Worm (Caenorhabditis elegans): ENCODE data around the gene nish-1.

Gene nish-1

DNA sequence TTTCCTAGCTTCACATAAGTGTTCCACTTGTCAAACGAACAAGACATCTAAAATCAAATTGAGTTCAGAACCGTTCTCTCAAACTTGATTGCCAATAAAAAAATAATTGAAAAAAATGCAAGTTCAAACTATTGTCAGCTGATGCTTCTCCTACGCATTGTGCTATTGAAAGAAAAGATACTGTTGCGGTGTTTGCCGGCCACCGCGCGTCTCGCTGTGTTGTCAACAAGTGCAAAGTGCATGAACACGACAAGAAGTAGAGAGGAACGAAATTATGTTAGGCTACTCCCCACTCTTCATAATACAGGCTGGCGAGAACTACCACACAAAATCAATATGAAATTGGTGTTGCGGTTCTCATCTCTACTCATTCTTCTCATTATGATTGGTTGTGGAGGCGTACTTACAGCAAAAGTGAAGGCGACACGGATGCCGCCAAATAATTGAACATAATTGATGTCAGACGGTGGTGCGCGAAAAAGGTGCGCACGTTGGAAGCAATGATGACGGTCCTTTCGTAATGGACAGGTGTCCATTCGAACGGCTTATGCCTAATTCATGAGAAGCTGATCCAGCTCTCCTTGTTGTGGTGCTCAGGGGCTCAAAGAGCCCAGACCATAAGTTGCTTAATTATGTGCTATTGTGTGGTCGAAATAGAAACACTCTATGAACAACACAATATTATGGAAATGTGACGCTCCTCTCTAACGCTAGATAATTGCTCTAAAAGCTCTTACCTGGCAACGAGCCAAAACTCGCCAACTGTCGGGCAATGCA, 3.4 kb downstream of the nish-1 start:
- no peak for TF ChIP-seq dpl-1 (GFP tag; optimal IDR thresholded peaks at IDR 0.05)
- TF ChIP-seq sea-2 (GFP tag; IDR thresholded peaks at IDR 0.05) = no peak
- no peak for TF ChIP-seq somi-1 (GFP tag; optimal IDR thresholded peaks at IDR 0.05)
- no peak for TF ChIP-seq F23B12.7 (tag; optimal IDR thresholded peaks at IDR 0.05; ENCODE audit: insufficient read depth)
- no peak for TF ChIP-seq ceh-40 (GFP tag; IDR thresholded peaks at IDR 0.05)
- TF ChIP-seq let-526 (GFP tag; IDR thresholded peaks at IDR 0.05) = no peak
- no peak for TF ChIP-seq ztf-22 (GFP tag; optimal IDR thresholded peaks at IDR 0.05)
- no peak for TF ChIP-seq tbp1 (GFP tag; optimal IDR thresholded peaks at IDR 0.05)
- no peak for TF ChIP-seq attf-3 (GFP tag; conservative IDR thresholded peaks at IDR 0.05)
- TF ChIP-seq lir-1 (GFP tag; conservative IDR thresholded peaks at IDR 0.05) = no peak
- TF ChIP-seq ccch-3 (GFP tag; optimal IDR thresholded peaks at IDR 0.05) = no peak
- no peak for TF ChIP-seq sptf-2 (GFP tag; optimal IDR thresholded peaks at IDR 0.05)

ce11 chrIV:10868629-10869251, 4.6 kb downstream of the nish-1 start, which contains the start of gene F13E9.11:
Gene F13E9.11, minus strand, starts transcription at chrIV:10869135.
- no peak for TF ChIP-seq F49E8.2 (tag; optimal IDR thresholded peaks at IDR 0.05; ENCODE audit: insufficient read depth)
- no peak for TF ChIP-seq die-1 (tag; optimal IDR thresholded peaks at IDR 0.05)
- TF ChIP-seq lsl-1 (GFP tag; optimal IDR thresholded peaks at IDR 0.05) = no peak
- TF ChIP-seq K12H6.12 (tag; optimal IDR thresholded peaks at IDR 0.05) = no peak
- TF ChIP-seq snpc-1.1 (tag; optimal IDR thresholded peaks at IDR 0.05; ENCODE audit: insufficient read depth) = no peak
- no peak for TF ChIP-seq bed-2 (GFP tag; IDR thresholded peaks at IDR 0.05)
- TF ChIP-seq mcd-1 (GFP tag; IDR thresholded peaks at IDR 0.05) = no peak
- no peak for TF ChIP-seq nhr-27 (tag; optimal IDR thresholded peaks at IDR 0.05)
- TF ChIP-seq akir-1 (GFP tag; optimal IDR thresholded peaks at IDR 0.05) = no peak
- TF ChIP-seq tlf-1 (GFP tag; optimal IDR thresholded peaks at IDR 0.05) = no peak
- TF ChIP-seq F55B11.4 (tag; optimal IDR thresholded peaks at IDR 0.05; ENCODE audit: borderline replicate concordance, insufficient read depth) = no peak
- TF ChIP-seq ztf-25 (GFP tag; IDR thresholded peaks at IDR 0.05) = no peak
- TF ChIP-seq mxl-1 (tag; optimal IDR thresholded peaks at IDR 0.05) = no peak
- TF ChIP-seq somi-1 (GFP tag; optimal IDR thresholded peaks at IDR 0.05) = no peak
- no peak for TF ChIP-seq sptf-2 (GFP tag; optimal IDR thresholded peaks at IDR 0.05)
- TF ChIP-seq F23B12.7 (tag; optimal IDR thresholded peaks at IDR 0.05; ENCODE audit: insufficient read depth) = no peak
- TF ChIP-seq gei-17 (GFP tag; optimal IDR thresholded peaks at IDR 0.05) = no peak
- TF ChIP-seq snpc-4 (GFP tag; optimal IDR thresholded peaks at IDR 0.05) = no peak
- no peak for TF ChIP-seq snpc-4 (tag; optimal IDR thresholded peaks at IDR 0.05)

- no peak for TF ChIP-seq bed-1 (GFP tag; IDR thresholded peaks at IDR 0.05)
These were observed 5.5 kb downstream of the nish-1 start for ce11 chrIV:10869642-10870041.

- TF ChIP-seq let-607 (tag; optimal IDR thresholded peaks at IDR 0.05) (no peak), lin-40 (tag; optimal IDR thresholded peaks at IDR 0.05) (no peak), snpc-3.4 (tag; optimal IDR thresholded peaks at IDR 0.05) (no peak), somi-1 (GFP tag; optimal IDR thresholded peaks at IDR 0.05) (no peak), dpff-1 (tag; optimal IDR thresholded peaks at IDR 0.05) (no peak), madf-8 (GFP tag; conservative IDR thresholded peaks at IDR 0.05) (no peak), B0019.2 (GFP tag; conservative IDR thresholded peaks at IDR 0.05) (no peak), rcor-1 (GFP tag; IDR thresholded peaks at IDR 0.05) (no peak), ekl-4 (GFP tag; IDR thresholded peaks at IDR 0.05) (no peak), pha-4 (tag; optimal IDR thresholded peaks at IDR 0.05) (no peak), cebp-1 (GFP tag; IDR thresholded peaks at IDR 0.05) (no peak), cebp-1 (tag; optimal IDR thresholded peaks at IDR 0.05) (no peak), ZK185.1 (tag; optimal IDR thresholded peaks at IDR 0.05; ENCODE audit: poor library complexity, severe bottlenecking) (no peak), snpc-1.3 (tag; optimal IDR thresholded peaks at IDR 0.05; ENCODE audit: insufficient read depth) (no peak)
These were observed 6.0 kb downstream of the nish-1 start for ce11 chrIV:10870158-10870557.

All from whole organism, young adult.